Worm (Caenorhabditis elegans) whole organism, late embryonic: ENCODE results near the gene F58G1.8.

Source experiments
- dmd-4 ChIP-seq: sonication (generic microtip); optimal IDR thresholded peaks from 2 replicates; lab custom pipeline; 2016; ENCODE audit warnings: borderline replicate concordance, missing genetic modification characterization, missing compliant biosample characterization
- fkh-10 ChIP-seq: fragments of 150-350 bp; optimal IDR thresholded peaks from 2 replicates; lab custom pipeline; 2014; ENCODE audit warnings: missing biosample characterization, missing genetic modification reagents, missing genetic modification characterization
- hlh-15 ChIP-seq: sonication (generic microtip); optimal IDR thresholded peaks from 2 replicates; lab custom pipeline; 2016; ENCODE audit warnings: missing genetic modification characterization, missing compliant biosample characterization
- hlh-8 ChIP-seq: sonication (generic microtip); optimal IDR thresholded peaks from 2 replicates; lab custom pipeline; 2016; ENCODE audit warnings: missing genotype, missing genetic modification characterization, missing compliant biosample characterization
- pros-1 ChIP-seq: fragments of 150-350 bp; optimal IDR thresholded peaks from 2 replicates; lab custom pipeline; 2014; ENCODE audit warnings: missing biosample characterization, missing genetic modification reagents, missing genetic modification characterization

ce11 chrII:12968448-12968969 is 43.1 kb upstream of the F58G1.8 start:
- TF ChIP-seq pros-1 (tag; lab: Kevin White, UChicago) (no peak), dmd-4 (tag; lab: Kevin White, UChicago) (no peak), hlh-15 (tag; lab: Kevin White, UChicago) (no peak), fkh-10 (no peak), hlh-8 (no peak)
